Worm (Caenorhabditis elegans) whole organism, mixed stage, embryonic: ENCODE results near the gene R08A2.7.

ENCODE experiments used
- bed-3 ChIP-seq: fragments of 200-800 bp; sonication (Bioruptor generic); optimal IDR thresholded peaks from 3 replicates; lab custom pipeline; 2018; ENCODE audit warnings: mild to moderate bottlenecking, missing genetic modification characterization, moderate library complexity, missing compliant biosample characterization
- ceh-43 ChIP-seq: fragments of 200-800 bp; sonication (Bioruptor generic); optimal IDR thresholded peaks from 2 replicates; lab custom pipeline; 2018; ENCODE audit warnings: mild to moderate bottlenecking, missing genetic modification characterization, moderate library complexity, missing compliant biosample characterization
- ceh-83 ChIP-seq: fragments of 200-800 bp; sonication (Bioruptor generic); optimal IDR thresholded peaks from 2 replicates; lab custom pipeline; 2018; ENCODE audit warnings: mild to moderate bottlenecking, missing genetic modification characterization, missing compliant biosample characterization
- cnd-1 ChIP-seq: fragments of 200-800 bp; sonication (Bioruptor generic); optimal IDR thresholded peaks from 2 replicates; lab custom pipeline; 2018; ENCODE audit warnings: mild to moderate bottlenecking, missing genetic modification characterization, missing compliant biosample characterization
- drap-1 ChIP-seq: fragments of 200-800 bp; sonication (Bioruptor generic); optimal IDR thresholded peaks from 3 replicates; lab custom pipeline; 2018; ENCODE audit warnings: mild to moderate bottlenecking, missing genetic modification characterization, missing compliant biosample characterization
- elt-1 ChIP-seq: sonication (generic microtip); optimal IDR thresholded peaks from 2 replicates; lab custom pipeline; 2017; ENCODE audit warnings: missing genetic modification characterization, mild to moderate bottlenecking, missing compliant biosample characterization, antibody characterized with exemption, moderate library complexity, borderline replicate concordance; ENCODE audit not compliant: insufficient read depth
- elt-3 ChIP-seq: fragments of 150-350 bp; optimal IDR thresholded peaks from 2 replicates; lab custom pipeline; 2014; ENCODE audit warnings: missing biosample characterization, missing genetic modification characterization
- flh-1 ChIP-seq: fragments of 200-800 bp; sonication (Bioruptor generic); optimal IDR thresholded peaks from 2 replicates; lab custom pipeline; 2018; ENCODE audit warnings: mild to moderate bottlenecking, missing genetic modification characterization, moderate library complexity, missing compliant biosample characterization
- ham-2 ChIP-seq: fragments of 200-800 bp; sonication (Bioruptor generic); optimal IDR thresholded peaks from 2 replicates; lab custom pipeline; 2018; ENCODE audit warnings: mild to moderate bottlenecking, missing genetic modification characterization, missing compliant biosample characterization
- hlh-1 ChIP-seq: fragments of 150-350 bp; optimal IDR thresholded peaks from 2 replicates; lab custom pipeline; 2014; ENCODE audit warnings: missing biosample characterization, missing genetic modification reagents, missing genetic modification characterization
- lin-13 ChIP-seq: fragments of 150-350 bp; optimal IDR thresholded peaks from 2 replicates; lab custom pipeline; 2014; ENCODE audit warnings: missing biosample characterization, missing genetic modification characterization
- lin-32 ChIP-seq: fragments of 200-800 bp; sonication (Bioruptor generic); optimal IDR thresholded peaks from 2 replicates; lab custom pipeline; 2018; ENCODE audit warnings: mild to moderate bottlenecking, missing genetic modification characterization, missing compliant biosample characterization
- lsy-2 ChIP-seq: fragments of 150-350 bp; optimal IDR thresholded peaks from 2 replicates; lab custom pipeline; 2014; ENCODE audit warnings: missing biosample characterization, missing genetic modification characterization
- mab-5 ChIP-seq: fragments of 150-350 bp; optimal IDR thresholded peaks from 2 replicates; lab custom pipeline; 2014; ENCODE audit warnings: missing biosample characterization, missing genetic modification characterization
- mep-1 ChIP-seq: fragments of 150-350 bp; optimal IDR thresholded peaks from 2 replicates; lab custom pipeline; 2017; ENCODE audit warnings: missing biosample characterization, missing genetic modification reagents, missing genetic modification characterization, inconsistent platforms
- mls-2 ChIP-seq: sonication (generic microtip); optimal IDR thresholded peaks from 2 replicates; lab custom pipeline; 2016; ENCODE audit warnings: mild to moderate bottlenecking, missing genetic modification characterization, moderate library complexity, missing compliant biosample characterization
- nhr-12 ChIP-seq: fragments of 150-350 bp; optimal IDR thresholded peaks from 2 replicates; lab custom pipeline; 2014; ENCODE audit warnings: missing biosample characterization, missing genetic modification characterization
- nhr-2 ChIP-seq: fragments of 150-350 bp; optimal IDR thresholded peaks from 2 replicates; lab custom pipeline; 2014; ENCODE audit warnings: missing biosample characterization, missing genetic modification characterization
- nhr-237 ChIP-seq: fragments of 150-350 bp; optimal IDR thresholded peaks from 2 replicates; lab custom pipeline; 2014; ENCODE audit warnings: missing biosample characterization, missing genetic modification characterization
- nhr-28 ChIP-seq: fragments of 150-350 bp; optimal IDR thresholded peaks from 2 replicates; lab custom pipeline; 2014; ENCODE audit warnings: missing biosample characterization, missing genetic modification characterization
- nhr-76 ChIP-seq: sonication (generic microtip); optimal IDR thresholded peaks from 2 replicates; lab custom pipeline; 2017; ENCODE audit warnings: missing biosample characterization, missing genetic modification characterization
- pha-4 ChIP-seq: fragments of 150-350 bp; optimal IDR thresholded peaks from 2 replicates; lab custom pipeline; 2018; ENCODE audit warnings: missing biosample characterization, missing genetic modification reagents, missing genetic modification characterization
- sem-2 ChIP-seq: fragments of 200-800 bp; sonication (Bioruptor generic); optimal IDR thresholded peaks from 2 replicates; lab custom pipeline; 2018; ENCODE audit warnings: mild to moderate bottlenecking, missing genetic modification characterization, missing compliant biosample characterization
- snpc-4 ChIP-seq: fragments of 150-350 bp; optimal IDR thresholded peaks from 2 replicates; lab custom pipeline; 2014; ENCODE audit warnings: missing biosample characterization, missing genetic modification characterization
- sptf-1 ChIP-seq: sonication (generic microtip); optimal IDR thresholded peaks from 2 replicates; lab custom pipeline; 2017; ENCODE audit warnings: mild to moderate bottlenecking, missing genetic modification characterization, moderate library complexity, missing compliant biosample characterization
- tbx-8 ChIP-seq: fragments of 200-800 bp; sonication (Bioruptor generic); optimal IDR thresholded peaks from 2 replicates; lab custom pipeline; 2018; ENCODE audit warnings: mild to moderate bottlenecking, missing genetic modification characterization, moderate library complexity, missing compliant biosample characterization
- unc-39 ChIP-seq: fragments of 150-350 bp; optimal IDR thresholded peaks from 2 replicates; lab custom pipeline; 2014; ENCODE audit warnings: missing biosample characterization, missing genetic modification characterization
- unc-62 ChIP-seq: fragments of 150-350 bp; optimal IDR thresholded peaks from 2 replicates; lab custom pipeline; 2014; ENCODE audit warnings: missing biosample characterization, missing genetic modification reagents, missing genetic modification characterization
- zip-8 ChIP-seq: fragments of 150-350 bp; optimal IDR thresholded peaks from 2 replicates; lab custom pipeline; 2014; ENCODE audit warnings: missing biosample characterization, missing genetic modification characterization
- ztf-11 ChIP-seq: fragments of 150-350 bp; optimal IDR thresholded peaks from 2 replicates; lab custom pipeline; 2014; ENCODE audit warnings: missing biosample characterization, missing genetic modification characterization

The R08A2.7 gene

ce11 chrV:14736851-14737250 lies 13.7 kb downstream of the R08A2.7 start, which contains the start of gene Y50E8A.5:
Gene Y50E8A.5 (minus strand): TSS chrV:14736951.
- TF ChIP-seq flh-1 (GFP tag; lab: Kevin White, UChicago) = no peak

ce11 chrV:14741233-14741632 lies 18.1 kb downstream of the R08A2.7 start, which contains the start of gene Y50E8A.6:
Gene Y50E8A.6 (minus strand): TSS chrV:14741333.
- TF ChIP-seq zip-8 (tag; lab: Kevin White, UChicago) (no peak), mep-1 (tag; lab: Kevin White, UChicago) (no peak), lin-13 (no peak), ceh-83 (GFP tag; lab: Kevin White, UChicago) (no peak), tbx-8 (GFP tag; lab: Kevin White, UChicago) (no peak), elt-3 (tag; lab: Kevin White, UChicago) (no peak), sem-2 (GFP tag; lab: Kevin White, UChicago) (no peak), mls-2 (tag; lab: Kevin White, UChicago) (no peak), snpc-4 (tag; lab: Kevin White, UChicago) (no peak), mab-5 (tag; lab: Kevin White, UChicago) (no peak), flh-1 (GFP tag; lab: Kevin White, UChicago) (no peak), pha-4 (tag; lab: Kevin White, UChicago) (no peak), elt-1 (tag; lab: Kevin White, UChicago) (no peak), unc-39 (tag; lab: Kevin White, UChicago) (no peak)

ce11 chrV:14744824-14745223 lies 21.7 kb downstream of the R08A2.7 start:
- TF ChIP-seq mab-5 (tag; lab: Kevin White, UChicago) = no peak
- no peak for TF ChIP-seq unc-62 (GFP tag; lab: Kevin White, UChicago)
- no peak for TF ChIP-seq mep-1 (tag; lab: Kevin White, UChicago)
- TF ChIP-seq elt-1 (tag; lab: Kevin White, UChicago) = no peak
- TF ChIP-seq nhr-237 (tag; lab: Kevin White, UChicago) = no peak
- no peak for TF ChIP-seq tbx-8 (GFP tag; lab: Kevin White, UChicago)
- TF ChIP-seq sptf-1 (tag; lab: Kevin White, UChicago) = no peak
- TF ChIP-seq nhr-76 (tag; lab: Kevin White, UChicago) = no peak
- TF ChIP-seq flh-1 (GFP tag; lab: Kevin White, UChicago) = no peak
- no peak for TF ChIP-seq cnd-1 (tag; lab: Kevin White, UChicago)
- TF ChIP-seq nhr-28 (tag; lab: Kevin White, UChicago) = no peak
- TF ChIP-seq hlh-1 = no peak
- TF ChIP-seq snpc-4 (tag; lab: Kevin White, UChicago) = no peak
- TF ChIP-seq lin-32 (GFP tag; lab: Kevin White, UChicago) = no peak
- TF ChIP-seq ztf-11 (tag; lab: Kevin White, UChicago) = no peak
- TF ChIP-seq lsy-2 = no peak
- no peak for TF ChIP-seq ceh-43 (GFP tag; lab: Kevin White, UChicago)

- TF ChIP-seq ham-2 (GFP tag; lab: Kevin White, UChicago) = no peak
- no peak for TF ChIP-seq ceh-83 (GFP tag; lab: Kevin White, UChicago)
- TF ChIP-seq drap-1 (GFP tag; lab: Kevin White, UChicago) = no peak
- no peak for TF ChIP-seq nhr-237 (tag; lab: Kevin White, UChicago)
- TF ChIP-seq flh-1 (GFP tag; lab: Kevin White, UChicago) = no peak
- no peak for TF ChIP-seq mls-2 (tag; lab: Kevin White, UChicago)
- TF ChIP-seq nhr-2 (tag; lab: Kevin White, UChicago) = no peak
- TF ChIP-seq nhr-12 (tag; lab: Kevin White, UChicago) = no peak
- no peak for TF ChIP-seq bed-3 (GFP tag; lab: Kevin White, UChicago)
- TF ChIP-seq lin-13 = no peak
- TF ChIP-seq, all 35 proteins: peak for 0
Measured at ce11 chrV:14746975-14747374, 23.9 kb downstream of the R08A2.7 start.

ce11 chrV:14748608-14749137 lies 25.6 kb downstream of the R08A2.7 start, which contains the start of the genes lipl-8 and Y50E8A.22:
Gene lipl-8 (minus strand): TSS chrV:14748708.
Gene Y50E8A.22 (minus strand): TSS chrV:14749087.
- TF ChIP-seq nhr-237 (tag; lab: Kevin White, UChicago) (no peak), zip-8 (tag; lab: Kevin White, UChicago) (no peak), elt-1 (tag; lab: Kevin White, UChicago) (no peak), elt-3 (tag; lab: Kevin White, UChicago) (no peak), bed-3 (GFP tag; lab: Kevin White, UChicago) (no peak)
- TF ChIP-seq, all 35 proteins: peak for 0
